Worm (Caenorhabditis elegans) whole organism, young adult: ENCODE data around the gene hlh-10.

Experiments used
- B0336.3 ChIP-seq: fragments of 200-800 bp; sonication (Bioruptor generic); IDR thresholded peaks from 2 replicates; pipeline ENCODE4 v1.3.6; 2022; ENCODE audit warnings: missing genetic modification characterization, missing compliant biosample characterization
- F23B12.7 ChIP-seq: sonication (generic microtip); optimal IDR thresholded peaks from 2 replicates; lab custom pipeline; 2017; ENCODE audit warnings: missing genetic modification characterization, mild to moderate bottlenecking, missing compliant biosample characterization, antibody characterized with exemption, moderate library complexity; ENCODE audit not compliant: insufficient read depth
- T07F8.4 ChIP-seq: sonication (generic microtip); optimal IDR thresholded peaks from 2 replicates; lab custom pipeline; 2016; ENCODE audit warnings: mild to moderate bottlenecking, missing genetic modification characterization, moderate library complexity, missing compliant biosample characterization
- cebp-1 ChIP-seq, 2 experiments: fragments of 200-800 bp in 1 of 2; sonication (Bioruptor generic) in 1 of 2; sonication (generic microtip) in 1 of 2; IDR thresholded peaks in 1 of 2; optimal IDR thresholded peaks in 1 of 2; 2 replicates each; pipeline versions ENCODE4 v1.3.6 to Lab custom; 2017 to 2022; ENCODE audit warnings: missing compliant biosample characterization in 2 of 2, missing genetic modification characterization in 2 of 2, mild to moderate bottlenecking in 1 of 2, missing genetic modification reagents in 1 of 2, moderate library complexity in 1 of 2
- sea-2 ChIP-seq: fragments of 200-800 bp; sonication (Bioruptor generic); IDR thresholded peaks from 2 replicates; pipeline ENCODE4 v1.3.6; 2022; ENCODE audit warnings: missing genetic modification characterization, missing compliant biosample characterization

- TF ChIP-seq F23B12.7 (tag; lab: Kevin White, UChicago) (no peak), cebp-1 (GFP tag; IDR thresholded peaks at IDR 0.05; lab: Robert Waterston, UW) (no peak), cebp-1 (tag; optimal IDR thresholded peaks at IDR 0.05; lab: Kevin White, UChicago) (no peak), T07F8.4 (tag; lab: Kevin White, UChicago) (no peak), sea-2 (GFP tag; lab: Robert Waterston, UW) (no peak), B0336.3 (GFP tag; lab: Robert Waterston, UW) (no peak)
Measured at ce11 chrV:9243171-9243996, 38.6 kb downstream of the hlh-10 start, which contains the start of gene glo-4.
